Worm (Caenorhabditis elegans) whole organism, midembryonic: ENCODE data around the gene C53B7.6.
A peak's percentile ranks its signal among the peaks of the same experiment; 100 is the strongest.
"Not testable (repeated sequence)": the region's sequence is repeated elsewhere in the genome, so short reads cannot be mapped to it uniquely, and the experiment has no call there.

ENCODE experiments used
- T22C8.4 ChIP-seq: fragments of 200-800 bp; sonication (Bioruptor generic); IDR thresholded peaks from 2 replicates; pipeline ENCODE4 v1.3.6; 2022; ENCODE audit warnings: missing genetic modification characterization, missing compliant biosample characterization
- cog-1 ChIP-seq: sonication (generic microtip); optimal IDR thresholded peaks from 2 replicates; lab custom pipeline; 2016; ENCODE audit warnings: missing genetic modification characterization, missing compliant biosample characterization
- flt-1 ChIP-seq: fragments of 200-800 bp; sonication (Bioruptor generic); IDR thresholded peaks from 2 replicates; pipeline ENCODE4 v1.3.6; 2022; ENCODE audit warnings: missing genetic modification characterization, missing compliant biosample characterization
- klf-2 ChIP-seq: fragments of 200-800 bp; sonication (Bioruptor generic); conservative IDR thresholded peaks from 2 replicates; pipeline ENCODE4 v1.3.6; 2022; ENCODE audit warnings: missing genetic modification reagents, missing genetic modification characterization, missing compliant biosample characterization
- med-1 ChIP-seq: sonication (generic microtip); optimal IDR thresholded peaks from 2 replicates; lab custom pipeline; 2017; ENCODE audit warnings: missing genetic modification characterization, mild to moderate bottlenecking, missing compliant biosample characterization, antibody characterized with exemption, missing genetic modification reagents; ENCODE audit not compliant: insufficient read depth
- ref-1 ChIP-seq: fragments of 200-800 bp; sonication (Bioruptor generic); conservative IDR thresholded peaks from 2 replicates; pipeline ENCODE4 v1.3.6; 2022; ENCODE audit warnings: missing genetic modification reagents, missing genetic modification characterization, missing compliant biosample characterization
- tab-1 ChIP-seq: fragments of 200-800 bp; sonication (Bioruptor generic); IDR thresholded peaks from 2 replicates; pipeline ENCODE4 v1.3.6; 2022; ENCODE audit warnings: missing genetic modification characterization, missing compliant biosample characterization
- ztf-23 ChIP-seq: fragments of 200-800 bp; sonication (Bioruptor generic); IDR thresholded peaks from 2 replicates; pipeline ENCODE4 v1.3.6; 2022; ENCODE audit warnings: missing genetic modification reagents, missing genetic modification characterization, missing compliant biosample characterization
- ztf-29 ChIP-seq: fragments of 200-800 bp; sonication (Bioruptor generic); IDR thresholded peaks from 2 replicates; pipeline ENCODE4 v1.3.6; 2022; ENCODE audit warnings: missing genetic modification reagents, missing genetic modification characterization, missing compliant biosample characterization

The C53B7.6 gene

ce11 chrX:6868669-6869068 lies at the start of gene C53B7.6:
Gene C53B7.6, minus strand, starts transcription at chrX:6868769.
- TF ChIP-seq flt-1, klf-2, ref-1 (GFP tag; lab: Robert Waterston, UW): not testable (repeated sequence)

ce11 chrX:6916150-6916549 lies 47.6 kb upstream of the C53B7.6 start:
- TF ChIP-seq flt-1 (GFP tag; lab: Robert Waterston, UW) (no peak), ref-1 (GFP tag; lab: Robert Waterston, UW) (no peak), ztf-29 (GFP tag; lab: Robert Waterston, UW) (no peak), T22C8.4 (GFP tag; lab: Robert Waterston, UW) (no peak), klf-2 (GFP tag; lab: Robert Waterston, UW) (no peak), ztf-23 (GFP tag; lab: Robert Waterston, UW) (no peak), tab-1 (GFP tag; lab: Robert Waterston, UW) (no peak), med-1 (no peak), cog-1 (no peak)

DNA sequence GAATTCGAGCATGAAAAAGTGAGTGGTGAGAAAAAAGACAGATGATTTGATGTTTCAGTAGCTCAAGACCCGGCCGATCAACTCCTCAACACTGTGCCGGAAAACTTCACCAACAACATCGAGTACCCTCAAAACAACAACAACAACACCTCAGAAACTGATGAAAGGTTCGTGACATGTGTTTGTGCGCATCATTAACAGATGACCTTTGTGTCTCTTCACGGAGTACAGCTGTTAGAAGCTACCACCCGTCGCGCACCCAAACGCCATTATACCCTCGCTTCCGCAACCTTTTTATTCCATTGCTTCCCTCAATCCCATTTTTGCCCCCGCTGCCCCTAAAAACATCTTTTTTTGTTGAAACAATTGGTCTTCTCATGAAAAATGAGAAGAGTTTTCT lies 46.7 kb upstream of the C53B7.6 start:
- TF ChIP-seq ref-1 (GFP tag; lab: Robert Waterston, UW): no peak
- no peak for TF ChIP-seq ztf-29 (GFP tag; lab: Robert Waterston, UW)
- no peak for TF ChIP-seq flt-1 (GFP tag; lab: Robert Waterston, UW)
- TF ChIP-seq klf-2 (GFP tag; lab: Robert Waterston, UW): no peak
- no peak for TF ChIP-seq med-1
- no peak for TF ChIP-seq tab-1 (GFP tag; lab: Robert Waterston, UW)
- no peak for TF ChIP-seq cog-1
- no peak for TF ChIP-seq T22C8.4 (GFP tag; lab: Robert Waterston, UW)
- TF ChIP-seq ztf-23 (GFP tag; lab: Robert Waterston, UW): no peak

DNA sequence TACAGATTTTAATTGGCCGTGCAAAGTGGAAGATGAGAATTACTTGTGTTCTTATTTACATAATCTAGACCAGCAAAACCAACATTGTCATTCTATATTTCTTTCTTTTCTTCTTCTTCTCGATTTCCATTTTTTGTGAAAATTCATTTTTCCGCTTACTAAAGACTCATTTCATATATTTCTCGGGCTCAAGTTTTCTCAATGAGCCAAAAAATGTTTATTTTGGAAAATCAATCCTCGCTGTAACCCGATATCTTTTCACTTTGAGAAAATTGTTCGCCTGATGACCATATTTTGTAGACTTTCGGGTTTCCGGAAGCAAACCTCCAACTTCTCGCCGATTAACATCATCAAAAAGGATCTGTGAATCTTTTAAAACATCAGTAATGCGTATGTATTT lies 45.4 kb upstream of the C53B7.6 start, which contains the start of gene nhx-4:
Gene nhx-4 (plus strand): TSS at position 301 of the 400 bp plus-strand sequence.
- no peak for TF ChIP-seq T22C8.4 (GFP tag; lab: Robert Waterston, UW)
- TF ChIP-seq ztf-23 (GFP tag; lab: Robert Waterston, UW): no peak
- TF ChIP-seq klf-2 (GFP tag; lab: Robert Waterston, UW): no peak
- no peak for TF ChIP-seq tab-1 (GFP tag; lab: Robert Waterston, UW)
- no peak for TF ChIP-seq ref-1 (GFP tag; lab: Robert Waterston, UW)
- no peak for TF ChIP-seq cog-1
- no peak for TF ChIP-seq ztf-29 (GFP tag; lab: Robert Waterston, UW)
- TF ChIP-seq med-1: no peak
- no peak for TF ChIP-seq flt-1 (GFP tag; lab: Robert Waterston, UW)

DNA sequence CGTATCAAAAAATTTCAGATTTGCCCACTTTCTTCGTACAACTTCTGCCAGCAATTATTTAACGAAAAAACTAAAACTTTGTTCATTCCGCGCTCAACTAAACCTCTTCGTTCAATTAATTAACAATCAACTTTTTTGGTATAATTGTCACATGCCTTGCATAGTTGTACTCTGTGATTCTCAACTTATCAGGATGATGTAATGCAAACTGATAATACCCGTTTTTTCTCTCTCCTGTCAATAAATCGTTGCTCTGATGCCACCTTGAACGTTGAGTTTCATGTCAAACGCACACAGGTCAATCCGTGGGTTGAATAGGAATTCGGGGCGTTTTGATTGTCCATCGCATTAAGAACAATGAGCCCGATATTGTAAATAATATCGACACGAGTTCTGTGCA lies 37.0 kb upstream of the C53B7.6 start:
- TF ChIP-seq flt-1 (GFP tag; lab: Robert Waterston, UW) (no peak), ztf-23 (GFP tag; lab: Robert Waterston, UW) (no peak), tab-1 (GFP tag; lab: Robert Waterston, UW) (no peak), klf-2 (GFP tag; lab: Robert Waterston, UW) (no peak)

- TF ChIP-seq ztf-29 (GFP tag; lab: Robert Waterston, UW): no peak
- no peak for TF ChIP-seq T22C8.4 (GFP tag; lab: Robert Waterston, UW)
- TF ChIP-seq ztf-23 (GFP tag; lab: Robert Waterston, UW): no peak
- TF ChIP-seq flt-1 (GFP tag; lab: Robert Waterston, UW): no peak
- no peak for TF ChIP-seq ref-1 (GFP tag; lab: Robert Waterston, UW)
- no peak for TF ChIP-seq med-1
Observed at ce11 chrX:6904064-6904771, 35.6 kb upstream of the C53B7.6 start, which contains the start of gene sid-5. Gene sid-5, plus strand, starts transcription at chrX:6904721.

DNA sequence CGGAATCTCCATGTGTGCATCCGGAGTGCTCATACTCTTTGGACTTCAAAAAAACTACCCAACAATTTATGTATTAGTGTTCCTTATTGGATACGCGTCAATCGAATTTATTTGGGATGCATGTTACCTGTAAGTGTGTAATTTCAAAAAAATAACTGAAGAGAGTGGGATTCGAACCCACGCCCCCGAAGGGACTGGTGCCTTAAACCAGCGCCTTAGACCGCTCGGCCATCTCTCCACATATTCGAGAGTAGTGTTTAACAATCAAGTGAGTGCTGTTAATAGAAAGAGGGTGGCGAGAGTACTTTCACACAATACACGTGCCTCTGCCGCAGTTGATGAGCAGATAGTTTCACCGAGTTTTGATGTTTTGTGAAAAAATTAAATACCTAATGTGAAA lies 34.4 kb upstream of the C53B7.6 start:
- TF ChIP-seq T22C8.4 (GFP tag; lab: Robert Waterston, UW): no peak; the same call in none of the 2 replicates
- TF ChIP-seq cog-1: peak; percentile 49
- TF ChIP-seq flt-1 (GFP tag; lab: Robert Waterston, UW): peak; percentile 90
- peak; percentile 19 for TF ChIP-seq med-1
- TF ChIP-seq ztf-29 (GFP tag; lab: Robert Waterston, UW): no peak; the same call in 1 of the 2 replicates
- TF ChIP-seq ztf-23 (GFP tag; lab: Robert Waterston, UW): peak; percentile 90
- peak; percentile 66; the same call in 1 of the 2 replicates for TF ChIP-seq ref-1 (GFP tag; lab: Robert Waterston, UW)
- TF ChIP-seq tab-1 (GFP tag; lab: Robert Waterston, UW): peak; percentile 82
- TF ChIP-seq klf-2 (GFP tag; lab: Robert Waterston, UW): peak; percentile 85

ce11 chrX:6901078-6901477 lies 32.5 kb upstream of the C53B7.6 start, which contains the start of gene pes-23:
Gene pes-23, plus strand, starts transcription at chrX:6901378.
- TF ChIP-seq klf-2 (GFP tag; lab: Robert Waterston, UW): no peak
- TF ChIP-seq flt-1 (GFP tag; lab: Robert Waterston, UW): no peak
- no peak for TF ChIP-seq T22C8.4 (GFP tag; lab: Robert Waterston, UW)
- no peak for TF ChIP-seq med-1
- TF ChIP-seq ztf-23 (GFP tag; lab: Robert Waterston, UW): no peak
- TF ChIP-seq tab-1 (GFP tag; lab: Robert Waterston, UW): no peak
- TF ChIP-seq cog-1: no peak
- no peak for TF ChIP-seq ztf-29 (GFP tag; lab: Robert Waterston, UW)
- no peak for TF ChIP-seq ref-1 (GFP tag; lab: Robert Waterston, UW)

- TF ChIP-seq ref-1 (GFP tag; lab: Robert Waterston, UW) (no peak), klf-2 (GFP tag; lab: Robert Waterston, UW) (no peak), med-1 (no peak), ztf-23 (GFP tag; lab: Robert Waterston, UW) (no peak), flt-1 (GFP tag; lab: Robert Waterston, UW) (no peak), cog-1 (no peak), T22C8.4 (GFP tag; lab: Robert Waterston, UW) (no peak), tab-1 (GFP tag; lab: Robert Waterston, UW) (no peak), ztf-29 (GFP tag; lab: Robert Waterston, UW) (no peak)
Observed at ce11 chrX:6899848-6900247, 31.3 kb upstream of the C53B7.6 start, which contains the start of gene F14B8.4. Gene F14B8.4, minus strand, starts transcription at chrX:6899948.
